Worm (Caenorhabditis elegans): ENCODE measurements around the gene W03A5.2.
A peak's percentile ranks its signal among the peaks of the same experiment; 100 is the strongest.

The W03A5.2 gene

ce11 chrIII:5413680-5414079 is 7.8 kb downstream of the W03A5.2 start, which contains the start of gene grl-22 (continued):
- TF ChIP-seq pag-3 (tag; optimal IDR thresholded peaks at IDR 0.05; ENCODE audit: borderline replicate concordance) = no peak
- TF ChIP-seq hlh-15 (tag; optimal IDR thresholded peaks at IDR 0.05) = no peak

ce11 chrIII:5417921-5418320 is 12.1 kb downstream of the W03A5.2 start:
- TF ChIP-seq che-1 (tag; optimal IDR thresholded peaks at IDR 0.05) = no peak
- TF ChIP-seq tbx-2 (tag; optimal IDR thresholded peaks at IDR 0.05) = no peak
- TF ChIP-seq Y22D7AL.16 (tag; optimal IDR thresholded peaks at IDR 0.05) = no peak
- no peak for TF ChIP-seq elt-4 (tag; optimal IDR thresholded peaks at IDR 0.05)
- TF ChIP-seq ceh-18 (tag; optimal IDR thresholded peaks at IDR 0.05) = no peak
- TF ChIP-seq K02D7.2 (tag; optimal IDR thresholded peaks at IDR 0.05) = no peak
- no peak for TF ChIP-seq hlh-13 (GFP tag; optimal IDR thresholded peaks at IDR 0.05)
- TF ChIP-seq nhr-232 (tag; optimal IDR thresholded peaks at IDR 0.05) = no peak
- TF ChIP-seq ceh-14 (tag; optimal IDR thresholded peaks at IDR 0.05) = no peak
- no peak for TF ChIP-seq sox-2 (GFP tag; IDR thresholded peaks at IDR 0.05)
- TF ChIP-seq dve-1 (tag; optimal IDR thresholded peaks at IDR 0.05) = no peak

ce11 chrIII:5419527-5419926 is 13.7 kb downstream of the W03A5.2 start:
- no peak for TF ChIP-seq lin-11 (tag; optimal IDR thresholded peaks at IDR 0.05)
- TF ChIP-seq pha-2 (tag; optimal IDR thresholded peaks at IDR 0.05) = no peak
- no peak for TF ChIP-seq Y22D7AL.16 (tag; optimal IDR thresholded peaks at IDR 0.05)
- no peak for TF ChIP-seq ceh-14 (tag; optimal IDR thresholded peaks at IDR 0.05)
- TF ChIP-seq rnt-1 (tag; optimal IDR thresholded peaks at IDR 0.05) = no peak

ce11 chrIII:5420276-5420675 is 14.4 kb downstream of the W03A5.2 start:
- TF ChIP-seq F13H6.1 (tag; optimal IDR thresholded peaks at IDR 0.05) = no peak
- no peak for TF ChIP-seq npax-4 (tag; optimal IDR thresholded peaks at IDR 0.05)
- TF ChIP-seq ttx-3 (tag; optimal IDR thresholded peaks at IDR 0.05) = no peak
- no peak for TF ChIP-seq pax-1 (tag; optimal IDR thresholded peaks at IDR 0.05)
- TF ChIP-seq C08G9.2 (tag; optimal IDR thresholded peaks at IDR 0.05) = no peak
- no peak for TF ChIP-seq fkh-6 (tag; optimal IDR thresholded peaks at IDR 0.05)
- no peak for TF ChIP-seq sox-4 (tag; optimal IDR thresholded peaks at IDR 0.05)
- no peak for TF ChIP-seq eyg-1 (tag; optimal IDR thresholded peaks at IDR 0.05)
- TF ChIP-seq dve-1 (tag; optimal IDR thresholded peaks at IDR 0.05) = no peak
- no peak for TF ChIP-seq ahr-1 (tag; optimal IDR thresholded peaks at IDR 0.05)
- no peak for TF ChIP-seq hlh-15 (tag; optimal IDR thresholded peaks at IDR 0.05)
- no peak for TF ChIP-seq syd-9 (tag; optimal IDR thresholded peaks at IDR 0.05)
- no peak for TF ChIP-seq mec-3 (tag; optimal IDR thresholded peaks at IDR 0.05; ENCODE audit: borderline replicate concordance)
- TF ChIP-seq gmeb-2 (tag; optimal IDR thresholded peaks at IDR 0.05) = no peak
- no peak for TF ChIP-seq unc-86 (tag; optimal IDR thresholded peaks at IDR 0.05)
- TF ChIP-seq fax-1 (tag; optimal IDR thresholded peaks at IDR 0.05) = no peak

ce11 chrIII:5421406-5421805 is 15.6 kb downstream of the W03A5.2 start:
- TF ChIP-seq elt-2 (tag; optimal IDR thresholded peaks at IDR 0.05) (peak; percentile 18), nfya-1 (tag; optimal IDR thresholded peaks at IDR 0.05) (peak; percentile 9), unc-55 (GFP tag; optimal IDR thresholded peaks at IDR 0.05) (peak; percentile 31), sox-4 (tag; optimal IDR thresholded peaks at IDR 0.05) (no peak)

- TF ChIP-seq pha-2 (tag; optimal IDR thresholded peaks at IDR 0.05) (no peak), ceh-18 (tag; optimal IDR thresholded peaks at IDR 0.05) (no peak)
These were observed 16.8 kb downstream of the W03A5.2 start for ce11 chrIII:5422561-5423103.
